Worm (Caenorhabditis elegans): ENCODE data around the gene T25B6.5.

DNA sequence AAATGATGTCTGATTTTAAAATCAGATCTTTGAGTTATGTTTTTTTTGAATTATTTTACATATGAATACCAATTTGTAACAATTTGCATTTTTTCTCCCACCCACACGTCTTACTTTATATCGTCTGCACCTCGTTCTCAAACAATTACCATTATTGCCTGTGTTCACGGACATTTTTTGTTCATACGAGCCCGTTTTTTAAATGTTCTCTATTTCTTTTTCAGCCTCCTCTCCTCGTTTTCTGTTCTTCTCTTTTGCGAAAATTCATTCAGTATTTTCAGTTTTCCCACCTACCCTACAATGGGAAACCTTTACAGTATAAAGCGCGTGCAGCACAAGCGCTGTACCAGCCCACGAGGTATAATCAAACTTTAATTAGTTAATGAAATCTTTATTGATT, 24.4 kb upstream of the T25B6.5 start, which contains the start of gene prdm-14:
- TF ChIP-seq dao-5 (tag; optimal IDR thresholded peaks at IDR 0.05), result no peak
- TF ChIP-seq him-1 (tag; optimal IDR thresholded peaks at IDR 0.05), result no peak

Measured in whole organism, L4/young adult.